Fruit fly (Drosophila melanogaster) whole organism, embryonic: Measurements from ENCODE around the gene Vm26Aa.
A peak's percentile ranks its signal among the peaks of the same experiment; 100 is the strongest.

Experiments used
- Atf-2 ChIP-seq: fragments of 200-800 bp; sonication (Bioruptor generic); optimal IDR thresholded peaks from 2 replicates; lab custom pipeline; 2016; ENCODE audit warnings: missing biosample characterization, missing genetic modification characterization
- Bteb2 ChIP-seq: fragments of 200-800 bp; sonication (Bioruptor generic); optimal IDR thresholded peaks from 2 replicates; lab custom pipeline; 2016; ENCODE audit warnings: missing biosample characterization, missing genetic modification characterization
- CG1024 ChIP-seq: fragments of 200-800 bp; sonication (Bioruptor generic); IDR thresholded peaks from 2 replicates; pipeline ENCODE4 v1.3.6; 2022; ENCODE audit warnings: missing biosample characterization, missing genetic modification characterization
- CG10267 ChIP-seq: fragments of 200-800 bp; sonication (Bioruptor generic); optimal IDR thresholded peaks from 2 replicates; lab custom pipeline; 2018; ENCODE audit warnings: missing biosample characterization, mild to moderate bottlenecking, missing genetic modification characterization, moderate library complexity
- CG10366 ChIP-seq: fragments of 200-800 bp; sonication (Bioruptor generic); IDR thresholded peaks from 2 replicates; pipeline ENCODE4 v1.3.6; 2022; ENCODE audit warnings: missing biosample characterization, missing genetic modification characterization
- CG10462 ChIP-seq: fragments of 200-800 bp; sonication (Bioruptor generic); optimal IDR thresholded peaks from 2 replicates; lab custom pipeline; 2016; ENCODE audit warnings: missing biosample characterization, missing genetic modification characterization
- CG13775 ChIP-seq: fragments of 200-800 bp; sonication (Bioruptor generic); optimal IDR thresholded peaks from 3 replicates; lab custom pipeline; 2017; ENCODE audit warnings: missing biosample characterization, mild to moderate bottlenecking, missing genetic modification characterization
- CG15011 ChIP-seq: fragments of 200-800 bp; sonication (Bioruptor generic); optimal IDR thresholded peaks from 3 replicates; lab custom pipeline; 2018; ENCODE audit warnings: missing biosample characterization, mild to moderate bottlenecking, missing genetic modification characterization
- CG15269 ChIP-seq: fragments of 200-800 bp; sonication (Bioruptor generic); optimal IDR thresholded peaks from 2 replicates; lab custom pipeline; 2018; ENCODE audit warnings: missing biosample characterization, mild to moderate bottlenecking, missing genetic modification characterization, moderate library complexity
- CG3163 ChIP-seq: fragments of 200-800 bp; sonication (Bioruptor generic); optimal IDR thresholded peaks from 3 replicates; lab custom pipeline; 2016; ENCODE audit warnings: missing biosample characterization, missing genetic modification characterization
- CG34376 ChIP-seq: fragments of 200-800 bp; sonication (Bioruptor generic); optimal IDR thresholded peaks from 2 replicates; lab custom pipeline; 2018; ENCODE audit warnings: missing biosample characterization, mild to moderate bottlenecking, missing genetic modification characterization
- CG42726 ChIP-seq: fragments of 200-800 bp; sonication (Bioruptor generic); IDR thresholded peaks from 2 replicates; pipeline ENCODE4 v1.3.6; 2022; ENCODE audit warnings: missing biosample characterization, missing genetic modification characterization; ENCODE audit not compliant: partially characterized antibody
- CG8944 ChIP-seq: fragments of 200-800 bp; sonication (Bioruptor generic); optimal IDR thresholded peaks from 3 replicates; lab custom pipeline; 2016; ENCODE audit warnings: missing biosample characterization, missing genetic modification characterization
- CG9797 ChIP-seq: fragments of 200-800 bp; sonication (Bioruptor generic); optimal IDR thresholded peaks from 3 replicates; lab custom pipeline; 2018; ENCODE audit warnings: missing biosample characterization, mild to moderate bottlenecking, missing genetic modification characterization
- CHES-1-like ChIP-seq: fragments of 200-800 bp; sonication (Bioruptor generic); optimal IDR thresholded peaks from 2 replicates; lab custom pipeline; 2016; ENCODE audit warnings: missing biosample characterization, missing genetic modification characterization
- Dad ChIP-seq: fragments of 200-800 bp; sonication (Bioruptor generic); optimal IDR thresholded peaks from 3 replicates; lab custom pipeline; 2016; ENCODE audit warnings: missing biosample characterization, missing genetic modification characterization
- Dip2 ChIP-seq: fragments of 200-800 bp; sonication (Bioruptor generic); IDR thresholded peaks from 2 replicates; pipeline ENCODE4 v1.3.6; 2022; ENCODE audit warnings: missing biosample characterization, missing genetic modification characterization
- Dll ChIP-seq: fragments of 200-800 bp; sonication (Bioruptor generic); IDR thresholded peaks from 4 replicates; pipeline ENCODE4 v1.3.6; 2022; ENCODE audit warnings: missing biosample characterization, missing genetic modification characterization; ENCODE audit not compliant: partially characterized antibody
- HLH3B ChIP-seq: fragments of 200-800 bp; sonication (Bioruptor generic); IDR thresholded peaks from 2 replicates; pipeline ENCODE4 v1.3.6; 2022; ENCODE audit warnings: missing biosample characterization, missing genetic modification characterization
- HLH54F ChIP-seq: fragments of 200-800 bp; sonication (Bioruptor generic); optimal IDR thresholded peaks from 3 replicates; lab custom pipeline; 2016; ENCODE audit warnings: missing biosample characterization, missing genetic modification characterization
- Hmx ChIP-seq: fragments of 200-800 bp; sonication (Bioruptor generic); optimal IDR thresholded peaks from 2 replicates; lab custom pipeline; 2016; ENCODE audit warnings: missing biosample characterization, missing genetic modification characterization
- Hr78 ChIP-seq, 2 experiments: fragments of 200-800 bp in 1 of 2; fragments of >200 bp in 1 of 2; sonication (Bioruptor generic) in 1 of 2; optimal IDR thresholded peaks; 2 replicates each; lab custom pipeline; 2017 to 2019; ENCODE audit warnings: missing biosample characterization in 2 of 2, missing genetic modification characterization in 2 of 2, mild to moderate bottlenecking in 1 of 2, moderate library complexity in 1 of 2
- Kr ChIP-seq: fragments of 200-800 bp; sonication (Bioruptor generic); optimal IDR thresholded peaks from 2 replicates; lab custom pipeline; 2017; ENCODE audit warnings: missing biosample characterization, mild to moderate bottlenecking, missing genetic modification characterization
- Med ChIP-seq: fragments of 200-800 bp; sonication (Bioruptor generic); peaks from one replicate; lab custom pipeline; 2016; ENCODE audit warnings: missing biosample characterization, missing genetic modification characterization, mild to moderate bottlenecking, inconsistent platforms, moderate library complexity
- NFAT ChIP-seq: fragments of 200-800 bp; sonication (Bioruptor generic); IDR thresholded peaks from 2 replicates; pipeline ENCODE4 v1.3.6; 2022; ENCODE audit warnings: missing biosample characterization, missing genetic modification characterization
- Rx ChIP-seq: fragments of 200-800 bp; sonication (Bioruptor generic); IDR thresholded peaks from 2 replicates; pipeline ENCODE4 v1.3.6; 2022; ENCODE audit warnings: missing biosample characterization, missing genetic modification characterization
- Tbp ChIP-seq: fragments of >200 bp; optimal IDR thresholded peaks from 2 replicates; lab custom pipeline; 2018; ENCODE audit warnings: missing biosample characterization, missing genetic modification characterization
- ac ChIP-seq: fragments of 200-800 bp; sonication (Bioruptor generic); optimal IDR thresholded peaks from 3 replicates; lab custom pipeline; 2017; ENCODE audit warnings: missing biosample characterization, mild to moderate bottlenecking, missing genetic modification characterization
- bcd ChIP-seq: fragments of 200-800 bp; sonication (Bioruptor generic); optimal IDR thresholded peaks from 2 replicates; lab custom pipeline; 2017; ENCODE audit warnings: missing biosample characterization, mild to moderate bottlenecking, missing genetic modification characterization
- corto ChIP-seq: fragments of 200-800 bp; sonication (Bioruptor generic); optimal IDR thresholded peaks from 2 replicates; lab custom pipeline; 2016; ENCODE audit warnings: missing biosample characterization, mild to moderate bottlenecking, missing genetic modification characterization, moderate library complexity
- esg ChIP-seq: fragments of 200-800 bp; sonication (Bioruptor generic); conservative IDR thresholded peaks from 2 replicates; pipeline ENCODE4 v1.3.6; 2022; ENCODE audit warnings: missing biosample characterization, missing genetic modification characterization
- exex ChIP-seq: fragments of 200-800 bp; sonication (Bioruptor generic); optimal IDR thresholded peaks from 4 replicates; lab custom pipeline; 2018; ENCODE audit warnings: missing biosample characterization, mild to moderate bottlenecking, missing genetic modification characterization, moderate library complexity
- fd102C ChIP-seq: fragments of 200-800 bp; sonication (Bioruptor generic); optimal IDR thresholded peaks from 2 replicates; lab custom pipeline; 2018; ENCODE audit warnings: missing biosample characterization, mild to moderate bottlenecking, missing genetic modification characterization, moderate library complexity
- fd96Cb ChIP-seq: fragments of 200-800 bp; sonication (Bioruptor generic); optimal IDR thresholded peaks from 2 replicates; lab custom pipeline; 2018; ENCODE audit warnings: missing biosample characterization, mild to moderate bottlenecking, missing genetic modification characterization, moderate library complexity
- her ChIP-seq: fragments of 200-800 bp; sonication (Bioruptor generic); optimal IDR thresholded peaks from 2 replicates; lab custom pipeline; 2016; ENCODE audit warnings: missing biosample characterization, missing genetic modification characterization
- hkb ChIP-seq, 2 experiments: fragments of 200-800 bp in 1 of 2; fragments of >200 bp in 1 of 2; sonication (Bioruptor generic) in 1 of 2; IDR thresholded peaks in 1 of 2; optimal IDR thresholded peaks in 1 of 2; 2 replicates each; pipeline versions ENCODE4 v1.3.6 to Lab custom; 2017 to 2022; ENCODE audit warnings: missing biosample characterization in 1 of 2, missing genetic modification characterization in 1 of 2
- inv ChIP-seq: fragments of 200-800 bp; sonication (Bioruptor generic); IDR thresholded peaks from 2 replicates; pipeline ENCODE4 v1.3.6; 2022; ENCODE audit warnings: missing biosample characterization, missing genetic modification characterization; ENCODE audit not compliant: partially characterized antibody
- lab ChIP-seq: fragments of 200-800 bp; sonication (Bioruptor generic); optimal IDR thresholded peaks from 3 replicates; lab custom pipeline; 2017; ENCODE audit warnings: missing biosample characterization, missing genetic modification characterization, mild to moderate bottlenecking, moderate library complexity, missing genetic modification reagents
- nerfin-2 ChIP-seq: fragments of 200-800 bp; sonication (Bioruptor generic); IDR thresholded peaks from 2 replicates; pipeline ENCODE4 v1.3.6; 2022; ENCODE audit warnings: missing biosample characterization, missing genetic modification characterization; ENCODE audit not compliant: partially characterized antibody
- pum ChIP-seq: fragments of 200-800 bp; sonication (Bioruptor generic); optimal IDR thresholded peaks from 2 replicates; lab custom pipeline; 2016; ENCODE audit warnings: missing biosample characterization, missing genetic modification characterization
- seq ChIP-seq: fragments of 200-800 bp; sonication (Bioruptor generic); IDR thresholded peaks from 2 replicates; pipeline ENCODE4 v1.3.6; 2022; ENCODE audit warnings: missing biosample characterization, missing genetic modification characterization
- sisA ChIP-seq: fragments of 200-800 bp; sonication (Bioruptor generic); IDR thresholded peaks from 2 replicates; pipeline ENCODE4 v1.3.6; 2022; ENCODE audit warnings: missing biosample characterization, missing genetic modification characterization
- sob ChIP-seq: fragments of 200-800 bp; sonication (Bioruptor generic); IDR thresholded peaks from 2 replicates; pipeline ENCODE4 v1.3.6; 2022; ENCODE audit warnings: missing biosample characterization, missing genetic modification characterization
- tll ChIP-seq, 2 experiments: fragments of 200-800 bp in 1 of 2; fragments of >200 bp in 1 of 2; sonication (Bioruptor generic) in 1 of 2; optimal IDR thresholded peaks; 2 replicates each; lab custom pipeline; 2017 to 2019; ENCODE audit warnings: missing biosample characterization in 2 of 2, missing genetic modification characterization in 2 of 2, mild to moderate bottlenecking in 1 of 2, moderate library complexity in 1 of 2
- tna ChIP-seq: fragments of 200-800 bp; sonication (Bioruptor generic); IDR thresholded peaks from 2 replicates; pipeline ENCODE4 v1.3.6; 2022; ENCODE audit warnings: missing biosample characterization, missing genetic modification characterization; ENCODE audit not compliant: partially characterized antibody
- usp ChIP-seq: fragments of >200 bp; optimal IDR thresholded peaks from 2 replicates; lab custom pipeline; 2017; ENCODE audit warnings: missing biosample characterization, missing genetic modification characterization
- vvl ChIP-seq: fragments of 200-800 bp; sonication (Bioruptor generic); IDR thresholded peaks from 2 replicates; pipeline ENCODE4 v1.3.6; 2022; ENCODE audit warnings: missing biosample characterization, missing genetic modification characterization
- wek ChIP-seq: fragments of 200-800 bp; sonication (Bioruptor generic); optimal IDR thresholded peaks from 3 replicates; lab custom pipeline; 2018; ENCODE audit warnings: missing biosample characterization, mild to moderate bottlenecking, missing genetic modification characterization, moderate library complexity

Vm26Aa gene

DNA sequence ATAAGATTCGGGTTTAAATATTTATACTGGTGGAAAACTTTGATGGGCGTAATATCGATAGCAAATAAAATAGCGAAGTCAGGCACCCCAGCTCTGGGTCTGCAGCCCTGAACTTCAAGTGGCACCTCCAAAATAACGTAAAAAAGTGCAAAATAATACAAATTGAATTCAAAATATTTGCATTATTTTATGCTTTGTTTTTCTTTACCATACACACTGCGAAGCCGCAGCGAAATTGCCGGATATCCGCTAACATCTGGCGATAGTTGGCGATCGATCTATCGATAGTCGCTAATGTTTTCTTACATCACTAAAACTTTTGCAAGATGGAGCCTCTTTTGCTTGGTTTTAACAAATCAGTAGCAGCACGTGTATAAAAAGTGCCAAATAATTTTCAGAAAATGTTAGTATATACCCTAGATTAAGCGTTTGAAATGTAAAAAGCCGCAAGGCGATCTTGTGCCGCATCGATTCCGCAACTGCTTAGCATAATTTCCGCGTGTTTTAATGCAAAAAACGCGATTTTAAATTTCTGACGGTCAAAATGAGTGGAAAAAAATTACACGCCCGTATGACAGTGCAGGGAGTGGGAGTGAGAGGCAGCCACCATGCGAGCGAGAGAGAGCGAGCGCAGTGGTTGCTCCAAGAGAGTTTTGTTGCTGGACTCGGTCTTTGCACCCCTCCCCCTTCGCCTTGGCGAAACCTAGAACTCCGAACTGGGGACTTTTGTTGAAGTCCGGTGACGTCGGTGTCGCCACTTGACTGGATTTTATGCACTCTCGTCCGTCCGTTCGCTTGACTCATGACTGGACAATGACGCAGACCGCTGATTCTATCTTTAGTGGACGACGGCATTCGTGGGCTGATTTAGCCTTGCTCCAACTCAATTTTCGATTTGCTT is 21.5 kb upstream of the Vm26Aa start, which contains the start of gene eIF4A (continued):
- TF ChIP-seq seq (no peak), CG3163 (GFP tag; lab: Kevin White, UChicago) (no peak), Hr78 (GFP tag; optimal IDR thresholded peaks at IDR 0.05; lab: Kevin White, UChicago) (no peak), sisA (no peak), Dll (GFP tag; lab: Robert Waterston, UW) (no peak), Kr (no peak), sob (GFP tag; lab: Robert Waterston, UW) (no peak), fd102C (no peak), vvl (GFP tag; lab: Robert Waterston, UW) (no peak), CHES-1-like (GFP tag; lab: Kevin White, UChicago) (no peak), nerfin-2 (GFP tag; lab: Robert Waterston, UW) (no peak), CG34376 (no peak), wek (peak; percentile 38), Bteb2 (GFP tag; lab: Kevin White, UChicago) (no peak), CG9797 (GFP tag; lab: Kevin White, UChicago) (peak; percentile 8), CG15011 (GFP tag; lab: Kevin White, UChicago) (peak; percentile 23), ac (GFP tag; lab: Kevin White, UChicago) (no peak), HLH3B (no peak), pum (GFP tag; lab: Kevin White, UChicago) (no peak), CG42726 (GFP tag; lab: Robert Waterston, UW) (no peak), CG8944 (GFP tag; lab: Kevin White, UChicago) (no peak), Med (GFP tag; lab: Kevin White, UChicago) (peak; percentile 91), bcd (GFP tag; lab: Kevin White, UChicago) (peak; percentile 42), lab (GFP tag; lab: Kevin White, UChicago) (peak; percentile 18), inv (no peak), Dad (GFP tag; lab: Kevin White, UChicago) (no peak), CG13775 (GFP tag; lab: Kevin White, UChicago) (peak; percentile 48), HLH54F (no peak), CG15269 (no peak), exex (tag; lab: Kevin White, UChicago) (no peak), corto (GFP tag; lab: Kevin White, UChicago) (no peak), usp (no peak), Dip2 (no peak), tll (GFP tag; optimal IDR thresholded peaks at IDR 0.05; lab: Kevin White, UChicago) (no peak), Atf-2 (GFP tag; lab: Kevin White, UChicago) (no peak), NFAT (no peak), Tbp (GFP tag; lab: Kevin White, UChicago) (no peak), Hmx (GFP tag; lab: Kevin White, UChicago) (no peak), CG1024 (no peak), hkb (optimal IDR thresholded peaks at IDR 0.05; lab: Kevin White, UChicago) (peak; percentile 41), hkb (GFP tag; IDR thresholded peaks at IDR 0.05; lab: Robert Waterston, UW) (no peak), Rx (GFP tag; lab: Robert Waterston, UW) (no peak), CG10267 (peak; percentile 38), fd96Cb (no peak), tna (no peak), esg (GFP tag; lab: Robert Waterston, UW) (no peak), CG10462 (GFP tag; lab: Kevin White, UChicago) (no peak), CG10366 (GFP tag; lab: Robert Waterston, UW) (no peak), her (no peak)
